Worm (Caenorhabditis elegans) whole organism, early embryonic: ENCODE data around the gene grl-29.

Experiments used
- B0310.2 ChIP-seq: sonication (generic microtip); optimal IDR thresholded peaks from 2 replicates; lab custom pipeline; 2016; ENCODE audit warnings: mild to moderate bottlenecking, missing genetic modification characterization, missing compliant biosample characterization
- F13C5.2 ChIP-seq: sonication (generic microtip); optimal IDR thresholded peaks from 2 replicates; lab custom pipeline; 2017; ENCODE audit warnings: mild to moderate bottlenecking, missing genetic modification characterization, inconsistent platforms, missing compliant biosample characterization
- aly-1 ChIP-seq: sonication (generic microtip); optimal IDR thresholded peaks from 2 replicates; lab custom pipeline; 2016; ENCODE audit warnings: missing genetic modification characterization, missing compliant biosample characterization
- ama-1 ChIP-seq: fragments of 150-350 bp; optimal IDR thresholded peaks from 2 replicates; lab custom pipeline; 2014
- ceh-13 ChIP-seq: fragments of 200-800 bp; sonication (Bioruptor generic); optimal IDR thresholded peaks from 2 replicates; lab custom pipeline; 2018; ENCODE audit warnings: mild to moderate bottlenecking, missing genetic modification characterization, missing compliant biosample characterization
- ceh-36 ChIP-seq: sonication (generic microtip); optimal IDR thresholded peaks from 2 replicates; lab custom pipeline; 2016; ENCODE audit warnings: missing genetic modification characterization, inconsistent platforms, missing compliant biosample characterization
- ets-7 ChIP-seq: sonication (generic microtip); optimal IDR thresholded peaks from 2 replicates; lab custom pipeline; 2016; ENCODE audit warnings: missing genotype, missing genetic modification characterization, missing compliant biosample characterization
- flt-1 ChIP-seq: fragments of 200-800 bp; sonication (Bioruptor generic); IDR thresholded peaks from 2 replicates; pipeline ENCODE4 v1.3.6; 2022; ENCODE audit warnings: missing genetic modification characterization, missing compliant biosample characterization
- hmbx-1 ChIP-seq: sonication (generic microtip); optimal IDR thresholded peaks from 2 replicates; lab custom pipeline; 2016; ENCODE audit warnings: mild to moderate bottlenecking, missing genetic modification characterization, missing compliant biosample characterization
- hmg-4 ChIP-seq: fragments of 200-800 bp; sonication (Bioruptor generic); optimal IDR thresholded peaks from 2 replicates; lab custom pipeline; 2018; ENCODE audit warnings: mild to moderate bottlenecking, missing genetic modification characterization, missing compliant biosample characterization
- hnd-1 ChIP-seq: sonication (generic microtip); optimal IDR thresholded peaks from 2 replicates; lab custom pipeline; 2016; ENCODE audit warnings: missing genetic modification characterization, missing compliant biosample characterization
- pes-1 ChIP-seq: fragments of 200-800 bp; sonication (Bioruptor generic); IDR thresholded peaks from 2 replicates; pipeline ENCODE4 v1.3.6; 2022; ENCODE audit warnings: missing genetic modification reagents, missing genetic modification characterization, missing compliant biosample characterization
- scrt-1 ChIP-seq: fragments of 200-800 bp; sonication (Bioruptor generic); IDR thresholded peaks from 2 replicates; pipeline ENCODE4 v1.3.6; 2022; ENCODE audit warnings: missing genetic modification characterization, missing compliant biosample characterization
- sea-1 ChIP-seq: fragments of 200-800 bp; sonication (Bioruptor generic); conservative IDR thresholded peaks from 2 replicates; pipeline ENCODE4 v1.3.6; 2022; ENCODE audit warnings: missing genetic modification characterization, missing compliant biosample characterization
- tbx-11 ChIP-seq: fragments of 200-800 bp; sonication (Bioruptor generic); IDR thresholded peaks from 2 replicates; pipeline ENCODE4 v1.3.6; 2022; ENCODE audit warnings: missing genetic modification characterization, missing compliant biosample characterization
- tbx-37 ChIP-seq: fragments of 200-800 bp; sonication (Bioruptor generic); conservative IDR thresholded peaks from 2 replicates; pipeline ENCODE4 v1.3.6; 2022; ENCODE audit warnings: missing genetic modification reagents, missing genetic modification characterization, missing compliant biosample characterization
- tra-4 ChIP-seq: sonication (generic microtip); optimal IDR thresholded peaks from 2 replicates; lab custom pipeline; 2017; ENCODE audit warnings: missing genetic modification characterization, missing compliant biosample characterization

grl-29 gene

DNA sequence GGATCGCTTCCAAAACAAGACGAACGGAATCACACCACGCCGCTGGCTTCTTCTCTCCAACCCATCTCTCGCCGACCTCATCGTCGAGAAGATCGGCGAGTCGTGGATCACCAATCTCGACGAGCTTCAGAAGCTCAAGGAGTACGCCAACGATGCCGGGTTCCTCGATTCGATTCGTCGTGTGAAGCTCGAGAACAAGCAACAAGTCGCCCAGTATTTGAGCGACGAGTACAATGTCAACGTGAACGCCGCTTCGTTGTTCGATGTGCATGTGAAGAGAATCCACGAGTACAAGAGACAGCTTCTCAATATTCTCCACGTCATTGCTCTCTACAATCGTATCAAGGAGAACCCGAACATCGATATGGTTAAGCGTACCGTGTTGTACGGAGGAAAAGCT lies 28.6 kb upstream of the grl-29 start:
- TF ChIP-seq hmbx-1 (tag; lab: Kevin White, UChicago) = no peak
- no peak for TF ChIP-seq B0310.2 (tag; lab: Kevin White, UChicago)
- no peak for TF ChIP-seq tra-4 (tag; lab: Kevin White, UChicago)
- no peak for TF ChIP-seq sea-1
- TF ChIP-seq hmg-4 (GFP tag; lab: Kevin White, UChicago) = no peak
- TF ChIP-seq flt-1 (GFP tag; lab: Robert Waterston, UW) = no peak
- no peak for TF ChIP-seq ets-7 (tag; lab: Kevin White, UChicago)
- no peak for TF ChIP-seq F13C5.2 (tag; lab: Kevin White, UChicago)
- no peak for TF ChIP-seq tbx-11 (GFP tag; lab: Robert Waterston, UW)

- TF ChIP-seq F13C5.2 (tag; lab: Kevin White, UChicago) (no peak), B0310.2 (tag; lab: Kevin White, UChicago) (no peak), flt-1 (GFP tag; lab: Robert Waterston, UW) (no peak), ama-1 (no peak), aly-1 (tag; lab: Kevin White, UChicago) (no peak), ceh-36 (tag; lab: Kevin White, UChicago) (no peak), hmg-4 (GFP tag; lab: Kevin White, UChicago) (no peak), ceh-13 (GFP tag; lab: Kevin White, UChicago) (no peak)
These were observed 27.6 kb upstream of the grl-29 start for ce11 chrV:3582671-3583070.

- TF ChIP-seq scrt-1 (GFP tag; lab: Robert Waterston, UW) = no peak
- no peak for TF ChIP-seq ama-1
- TF ChIP-seq pes-1 (GFP tag; lab: Robert Waterston, UW) = 0 out of 2 replicates have a peak, but pooled peaks have one; percentile 9
These were observed 27.1 kb upstream of the grl-29 start for ce11 chrV:3582086-3582485.

ce11 chrV:3581643-3582042 lies 26.6 kb upstream of the grl-29 start:
- TF ChIP-seq ceh-36 (tag; lab: Kevin White, UChicago) = no peak
- no peak for TF ChIP-seq ets-7 (tag; lab: Kevin White, UChicago)

DNA sequence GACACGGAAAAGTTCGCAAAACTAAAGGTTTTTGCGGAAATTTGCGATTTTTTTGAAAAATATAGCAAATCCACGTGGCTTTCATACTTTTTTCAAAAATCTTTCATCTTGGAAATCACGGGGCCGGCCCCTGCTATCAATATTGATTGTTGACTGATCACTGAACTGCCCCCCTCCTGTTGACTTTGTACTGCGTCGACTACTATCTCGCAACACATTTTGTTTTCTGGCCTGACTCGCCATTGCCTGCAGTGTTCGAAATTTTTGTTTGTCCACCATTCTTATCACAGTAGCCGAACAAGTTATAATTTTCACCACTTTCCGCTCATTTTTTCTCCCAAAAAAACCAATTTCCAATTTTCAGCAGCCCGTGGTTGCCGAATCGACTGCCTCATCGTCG lies 26.0 kb upstream of the grl-29 start:
- TF ChIP-seq tbx-37 (GFP tag; lab: Robert Waterston, UW) (no peak), sea-1 (no peak), B0310.2 (tag; lab: Kevin White, UChicago) (no peak), pes-1 (GFP tag; lab: Robert Waterston, UW) (no peak), aly-1 (tag; lab: Kevin White, UChicago) (no peak), flt-1 (GFP tag; lab: Robert Waterston, UW) (no peak)

DNA sequence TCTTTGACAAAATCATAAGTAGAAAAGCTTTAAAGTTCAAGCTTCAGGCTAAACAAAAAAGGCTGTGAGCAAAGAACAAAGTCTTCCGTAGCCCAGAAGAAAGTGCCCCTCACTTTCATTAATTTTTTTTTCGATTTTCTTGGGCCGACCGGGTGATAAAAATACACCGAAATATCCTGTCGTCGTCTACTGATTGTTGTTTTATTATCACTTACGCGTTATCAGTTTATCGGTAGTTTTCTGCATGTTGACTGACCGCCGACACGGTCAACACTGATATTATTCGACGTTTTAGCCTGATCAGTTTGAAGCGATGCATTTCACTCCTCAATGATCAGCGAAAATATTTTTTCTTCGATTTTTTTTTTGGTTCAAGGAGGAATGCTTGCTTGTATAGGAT lies 25.3 kb upstream of the grl-29 start:
- TF ChIP-seq F13C5.2 (tag; lab: Kevin White, UChicago) = no peak
- no peak for TF ChIP-seq scrt-1 (GFP tag; lab: Robert Waterston, UW)
- no peak for TF ChIP-seq hmg-4 (GFP tag; lab: Kevin White, UChicago)
- no peak for TF ChIP-seq B0310.2 (tag; lab: Kevin White, UChicago)
- no peak for TF ChIP-seq ceh-36 (tag; lab: Kevin White, UChicago)
- TF ChIP-seq tbx-11 (GFP tag; lab: Robert Waterston, UW) = no peak
- no peak for TF ChIP-seq hmbx-1 (tag; lab: Kevin White, UChicago)
- no peak for TF ChIP-seq ets-7 (tag; lab: Kevin White, UChicago)
- no peak for TF ChIP-seq sea-1
- no peak for TF ChIP-seq pes-1 (GFP tag; lab: Robert Waterston, UW)
- no peak for TF ChIP-seq tbx-37 (GFP tag; lab: Robert Waterston, UW)
- no peak for TF ChIP-seq aly-1 (tag; lab: Kevin White, UChicago)

- TF ChIP-seq F13C5.2 (tag; lab: Kevin White, UChicago) (no peak), aly-1 (tag; lab: Kevin White, UChicago) (no peak)
These were observed 24.8 kb upstream of the grl-29 start for ce11 chrV:3579795-3580194.

DNA sequence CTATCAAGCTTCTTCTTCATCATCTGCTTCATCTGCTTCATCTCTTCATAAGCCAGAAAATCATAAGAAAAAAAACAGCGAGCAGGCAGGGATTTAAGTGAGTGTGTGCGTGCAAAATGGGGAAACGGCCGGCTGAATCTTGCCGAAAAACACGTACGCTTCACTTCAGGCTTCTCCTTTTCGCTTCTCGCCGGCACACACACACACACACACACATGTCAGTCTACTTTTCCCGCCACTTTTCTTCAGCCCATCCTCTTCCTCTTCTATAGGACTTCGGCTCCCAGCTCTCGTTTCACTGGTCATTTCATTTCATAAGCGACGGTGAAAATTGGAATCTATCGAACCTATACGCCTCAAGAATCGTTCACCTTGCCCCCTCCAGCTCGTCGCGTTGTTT lies 24.2 kb upstream of the grl-29 start:
- TF ChIP-seq ceh-13 (GFP tag; lab: Kevin White, UChicago) = no peak
- TF ChIP-seq tra-4 (tag; lab: Kevin White, UChicago) = no peak
- no peak for TF ChIP-seq tbx-37 (GFP tag; lab: Robert Waterston, UW)
- no peak for TF ChIP-seq hmbx-1 (tag; lab: Kevin White, UChicago)
- TF ChIP-seq ceh-36 (tag; lab: Kevin White, UChicago) = no peak
- TF ChIP-seq pes-1 (GFP tag; lab: Robert Waterston, UW) = no peak
- no peak for TF ChIP-seq hmg-4 (GFP tag; lab: Kevin White, UChicago)
- TF ChIP-seq flt-1 (GFP tag; lab: Robert Waterston, UW) = no peak

DNA sequence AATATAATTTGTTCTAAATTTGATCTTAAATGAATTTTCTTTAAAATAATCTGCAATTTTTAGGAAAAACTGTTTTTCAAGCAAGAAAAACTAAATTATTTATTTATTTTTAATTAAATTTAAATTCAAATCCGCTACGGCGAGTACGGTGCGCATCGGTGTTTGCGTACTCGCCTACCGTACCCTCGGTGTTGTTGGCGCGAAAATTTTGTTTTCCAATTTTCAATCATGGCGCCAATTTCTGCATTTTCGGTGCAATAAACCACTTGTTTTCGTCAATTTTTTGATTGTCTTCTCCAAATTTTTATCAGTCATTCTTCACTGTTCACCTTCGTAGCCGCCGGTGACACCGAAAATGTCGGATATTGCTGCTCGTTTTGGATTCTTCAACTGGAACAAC lies 23.8 kb upstream of the grl-29 start, which contains the start of gene pygl-1:
TSS of gene pygl-1 (plus strand) at position 211 of the 400 bp plus-strand sequence.
- TF ChIP-seq ets-7 (tag; lab: Kevin White, UChicago) (no peak), aly-1 (tag; lab: Kevin White, UChicago) (no peak), B0310.2 (tag; lab: Kevin White, UChicago) (no peak), scrt-1 (GFP tag; lab: Robert Waterston, UW) (no peak), ama-1 (no peak), tbx-11 (GFP tag; lab: Robert Waterston, UW) (no peak), hnd-1 (tag; lab: Kevin White, UChicago) (no peak), ceh-36 (tag; lab: Kevin White, UChicago) (no peak), F13C5.2 (tag; lab: Kevin White, UChicago) (no peak), pes-1 (GFP tag; lab: Robert Waterston, UW) (no peak), flt-1 (GFP tag; lab: Robert Waterston, UW) (no peak), tbx-37 (GFP tag; lab: Robert Waterston, UW) (no peak), tra-4 (tag; lab: Kevin White, UChicago) (no peak), hmbx-1 (tag; lab: Kevin White, UChicago) (no peak), hmg-4 (GFP tag; lab: Kevin White, UChicago) (no peak), ceh-13 (GFP tag; lab: Kevin White, UChicago) (no peak), sea-1 (no peak)
